Worm (Caenorhabditis elegans): Measurements from ENCODE around the gene F58H1.5.

Gene F58H1.5

ce11 chrV:11979673-11980561, 21.7 kb downstream of the F58H1.5 start, which contains the start of gene snr-4 (continued):
- TF ChIP-seq nhr-27 (tag; optimal IDR thresholded peaks at IDR 0.05) (no peak), attf-3 (GFP tag; conservative IDR thresholded peaks at IDR 0.05) (peak; percentile 83), egrh-3 (GFP tag; IDR thresholded peaks at IDR 0.05) (peak; percentile 53; the same call in 1 of the 2 replicates), F23B12.7 (tag; optimal IDR thresholded peaks at IDR 0.05; ENCODE audit: insufficient read depth) (peak; percentile 68), bed-2 (GFP tag; IDR thresholded peaks at IDR 0.05) (peak; percentile 79; the same call in 1 of the 2 replicates), snpc-1.1 (tag; optimal IDR thresholded peaks at IDR 0.05; ENCODE audit: insufficient read depth) (peak; percentile 98), B0035.1 (tag; optimal IDR thresholded peaks at IDR 0.05) (peak; percentile 72), fkh-3 (tag; optimal IDR thresholded peaks at IDR 0.05) (no peak), unc-130 (GFP tag; optimal IDR thresholded peaks at IDR 0.05) (peak; percentile 72), let-607 (tag; optimal IDR thresholded peaks at IDR 0.05) (peak; percentile 63 to 68), snpc-1.3 (tag; optimal IDR thresholded peaks at IDR 0.05; ENCODE audit: insufficient read depth) (peak; percentile 94), chd-7 (tag; optimal IDR thresholded peaks at IDR 0.05) (peak; percentile 84), nfya-2 (GFP tag; IDR thresholded peaks at IDR 0.05) (peak; percentile 49; the same call in 1 of the 2 replicates), egl-44 (GFP tag; IDR thresholded peaks at IDR 0.05) (peak; percentile 74; the same call in 1 of the 2 replicates), madf-6 (GFP tag; IDR thresholded peaks at IDR 0.05) (peak; percentile 88), F39B2.1 (GFP tag; IDR thresholded peaks at IDR 0.05) (no peak), tbx-9 (tag; optimal IDR thresholded peaks at IDR 0.05; ENCODE audit: borderline replicate concordance) (no peak), B0261.1 (tag; optimal IDR thresholded peaks at IDR 0.05) (peak; percentile 41), unc-62 (GFP tag; optimal IDR thresholded peaks at IDR 0.05) (no peak), ceh-91 (GFP tag; IDR thresholded peaks at IDR 0.05) (peak; percentile 83), ceh-40 (GFP tag; IDR thresholded peaks at IDR 0.05) (0 out of 2 replicates have a peak, but pooled peaks have one; percentile 27), madf-3 (GFP tag; IDR thresholded peaks at IDR 0.05) (peak; percentile 100), athp-1 (tag; optimal IDR thresholded peaks at IDR 0.05) (peak; percentile 67), repo-1 (tag; optimal IDR thresholded peaks at IDR 0.05) (peak; percentile 93), C17E4.6 (GFP tag; IDR thresholded peaks at IDR 0.05) (peak; percentile 97), C06A6.2 (GFP tag; conservative IDR thresholded peaks at IDR 0.05) (peak; percentile 88), lin-35 (GFP tag; optimal IDR thresholded peaks at IDR 0.05) (peak in 2 of 3 experiments; percentile 65 to 79), F10E7.11 (tag; optimal IDR thresholded peaks at IDR 0.05) (peak; percentile 7), bed-1 (GFP tag; IDR thresholded peaks at IDR 0.05) (no peak), lsl-1 (GFP tag; optimal IDR thresholded peaks at IDR 0.05) (peak; percentile 81), ceh-58 (GFP tag; IDR thresholded peaks at IDR 0.05) (no peak), ceh-100 (GFP tag; IDR thresholded peaks at IDR 0.05) (peak; percentile 85), madf-8 (GFP tag; conservative IDR thresholded peaks at IDR 0.05) (peak; percentile 65), hlh-26 (GFP tag; conservative IDR thresholded peaks at IDR 0.05) (no peak)

- 0 out of 2 replicates have a peak, but pooled peaks have one; percentile 10 for TF ChIP-seq madf-8 (GFP tag; conservative IDR thresholded peaks at IDR 0.05)
- TF ChIP-seq mcd-1 (GFP tag; IDR thresholded peaks at IDR 0.05): peak; percentile 81
- peak; percentile 9 for TF ChIP-seq nhr-80 (tag; optimal IDR thresholded peaks at IDR 0.05)
- no peak for TF ChIP-seq egl-44 (GFP tag; IDR thresholded peaks at IDR 0.05)
- no peak for TF ChIP-seq cebp-2 (GFP tag; IDR thresholded peaks at IDR 0.05)
- TF ChIP-seq D2030.7 (GFP tag; IDR thresholded peaks at IDR 0.05): 0 out of 2 replicates have a peak, but pooled peaks have one; percentile 10
- TF ChIP-seq attf-5 (GFP tag; optimal IDR thresholded peaks at IDR 0.05): peak; percentile 66
- TF ChIP-seq K11D2.4 (GFP tag; IDR thresholded peaks at IDR 0.05): no peak
- no peak for TF ChIP-seq tbx-9 (tag; optimal IDR thresholded peaks at IDR 0.05; ENCODE audit: borderline replicate concordance)
- no peak for TF ChIP-seq aptf-2 (GFP tag; conservative IDR thresholded peaks at IDR 0.05)
- TF ChIP-seq dox-1 (GFP tag; IDR thresholded peaks at IDR 0.05): no peak
- no peak for TF ChIP-seq ets-4 (GFP tag; optimal IDR thresholded peaks at IDR 0.05)
- peak; percentile 51 for TF ChIP-seq F49E8.2 (tag; optimal IDR thresholded peaks at IDR 0.05; ENCODE audit: insufficient read depth)
- peak; percentile 68 for TF ChIP-seq efl-1 (GFP tag; optimal IDR thresholded peaks at IDR 0.05)
- TF ChIP-seq T07F8.4 (tag; optimal IDR thresholded peaks at IDR 0.05): no peak
These were observed 24.1 kb downstream of the F58H1.5 start, which contains the start of gene rpt-1 for ce11 chrV:11982309-11982708. Gene rpt-1, minus strand, starts transcription at chrV:11982397.
